Fruit fly (Drosophila melanogaster) Kc167 (cell line): ENCODE measurements around the gene CG11369.

Experiments
- Myc ChIP-seq: fragments of >200 bp; optimal IDR thresholded peaks from 2 replicates; lab custom pipeline; 2017; ENCODE audit warnings: missing external identifiers
- h ChIP-seq: fragments of >200 bp; optimal IDR thresholded peaks from 3 replicates; lab custom pipeline; 2018; ENCODE audit warnings: missing external identifiers
- psq ChIP-seq: fragments of >200 bp; optimal IDR thresholded peaks from 2 replicates; lab custom pipeline; 2017; ENCODE audit warnings: missing external identifiers

DNA sequence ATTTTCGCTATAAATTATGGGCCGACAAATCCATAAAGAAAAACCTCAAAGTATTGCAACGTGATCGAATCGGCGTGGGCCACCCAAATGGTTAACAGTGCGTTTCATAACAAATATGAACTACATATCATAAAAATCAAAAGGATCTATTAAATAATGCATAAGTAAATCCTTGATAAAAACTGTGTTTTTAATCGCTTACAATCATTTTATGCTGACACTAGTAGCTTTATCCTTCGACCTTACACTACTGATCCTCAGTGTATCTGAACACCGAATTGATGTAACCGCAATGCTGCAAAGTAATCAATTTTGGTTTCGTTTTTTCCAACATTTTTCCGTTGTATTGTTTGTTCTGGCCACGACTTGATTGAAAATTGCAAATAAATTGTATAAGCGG, 11.5 kb upstream of the CG11369 start:
- TF ChIP-seq Myc (lab: Kevin White, UChicago) (no peak), h (lab: Kevin White, UChicago) (no peak), psq (lab: Kevin White, UChicago) (no peak)
